Worm (Caenorhabditis elegans) whole organism, L4/young adult: ENCODE data around the gene rpt-6.

Experiments
- dao-5 ChIP-seq: sonication (generic microtip); optimal IDR thresholded peaks from 2 replicates; lab custom pipeline; 2016; ENCODE audit warnings: missing genotype, missing genetic modification characterization, moderate library complexity, missing compliant biosample characterization
- him-1 ChIP-seq: sonication (generic microtip); optimal IDR thresholded peaks from 2 replicates; lab custom pipeline; 2016; ENCODE audit warnings: missing genotype, missing genetic modification reagents, missing genetic modification characterization, missing compliant biosample characterization

DNA sequence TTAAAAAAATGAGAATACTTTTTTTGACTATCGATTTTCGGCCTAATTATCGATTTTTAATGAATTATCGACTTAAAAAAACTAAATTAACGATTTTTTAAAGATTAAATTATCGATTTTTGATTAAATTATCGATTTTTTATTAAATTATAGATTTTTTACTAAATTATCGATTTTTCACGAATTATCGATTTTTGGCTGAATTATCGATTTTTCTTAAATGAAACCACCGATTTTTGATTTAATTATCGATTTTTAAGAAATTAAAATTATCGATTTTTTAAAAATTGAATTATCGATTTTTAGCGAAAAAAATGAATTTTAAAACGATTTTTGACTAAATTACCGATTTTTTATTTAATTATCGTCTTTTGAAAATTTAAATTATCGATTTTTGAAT is 41.4 kb downstream of the rpt-6 start:
- TF ChIP-seq him-1 (tag; lab: Kevin White, UChicago) (no peak), dao-5 (no peak)
